Worm (Caenorhabditis elegans): ENCODE data around the gene K10H10.12.
A peak's percentile ranks its signal among the peaks of the same experiment; 100 is the strongest.

K10H10.12 gene

DNA sequence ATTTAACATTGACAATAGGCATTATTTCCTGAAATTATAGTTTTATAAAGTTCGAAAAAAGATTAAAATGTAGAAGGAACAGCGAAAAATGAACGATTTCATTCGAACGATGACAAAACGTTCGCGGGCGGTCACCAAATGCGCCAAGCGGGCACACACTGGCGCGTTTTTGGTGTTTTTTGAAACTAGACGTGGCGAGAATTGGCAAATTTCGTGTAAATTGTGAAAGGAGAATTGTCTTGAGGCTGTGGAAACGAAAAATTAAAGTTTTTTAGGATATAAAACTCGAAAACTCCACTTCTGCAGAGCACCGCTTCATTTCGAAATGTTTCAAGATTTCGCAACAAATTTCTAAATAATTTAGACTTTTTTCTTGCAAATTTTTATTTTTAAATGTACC lies 17.5 kb downstream of the K10H10.12 start, which contains the start of gene usp-14 (continued):
- TF ChIP-seq Y53G8AR.9 (GFP tag; conservative IDR thresholded peaks at IDR 0.05) (no peak), efl-1 (GFP tag; optimal IDR thresholded peaks at IDR 0.05) (peak; percentile 76), lin-40 (tag; optimal IDR thresholded peaks at IDR 0.05) (peak; percentile 56), let-607 (tag; optimal IDR thresholded peaks at IDR 0.05) (peak in 1 of 2 experiments; percentile 29), hmg-1.2 (GFP tag; IDR thresholded peaks at IDR 0.05) (peak; percentile 45), mcd-1 (GFP tag; IDR thresholded peaks at IDR 0.05) (peak; percentile 78), F23B12.7 (tag; optimal IDR thresholded peaks at IDR 0.05; ENCODE audit: insufficient read depth) (peak; percentile 50), dpff-1 (tag; optimal IDR thresholded peaks at IDR 0.05) (no peak), D2030.7 (GFP tag; IDR thresholded peaks at IDR 0.05) (peak; percentile 44; the same call in 1 of the 2 replicates)

DNA sequence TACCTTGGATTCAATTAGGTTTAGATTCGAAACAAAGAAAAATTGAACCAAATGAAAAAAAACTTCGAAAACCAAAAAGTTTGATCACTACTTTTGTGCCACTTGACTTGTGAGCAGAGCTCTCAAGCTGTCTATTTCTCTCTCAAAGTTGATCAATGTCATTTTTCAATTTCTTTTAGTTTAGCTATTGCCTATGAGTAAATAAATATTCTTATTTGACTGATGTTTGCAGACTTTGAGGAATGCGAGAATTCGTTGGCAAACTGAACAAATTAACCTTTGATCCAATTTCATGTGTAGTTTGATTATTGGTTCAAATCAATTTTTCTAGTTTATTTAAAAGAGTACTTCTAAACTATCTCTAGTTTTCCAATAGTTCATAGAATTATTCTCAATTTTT lies 22.3 kb downstream of the K10H10.12 start:
- TF ChIP-seq mes-4 (tag; optimal IDR thresholded peaks at IDR 0.05), result no peak
- TF ChIP-seq D2030.7 (GFP tag; IDR thresholded peaks at IDR 0.05), result no peak
- TF ChIP-seq zim-3 (tag; optimal IDR thresholded peaks at IDR 0.05), result no peak
- no peak for TF ChIP-seq K12H6.12 (tag; optimal IDR thresholded peaks at IDR 0.05)
- TF ChIP-seq F33H1.4 (GFP tag; IDR thresholded peaks at IDR 0.05), result no peak
- TF ChIP-seq egl-18 (GFP tag; IDR thresholded peaks at IDR 0.05), result no peak
- TF ChIP-seq mcd-1 (GFP tag; IDR thresholded peaks at IDR 0.05), result no peak
- no peak for TF ChIP-seq F10E7.11 (tag; optimal IDR thresholded peaks at IDR 0.05)
- TF ChIP-seq F57C9.4 (tag; optimal IDR thresholded peaks at IDR 0.05), result no peak
- no peak for TF ChIP-seq athp-1 (tag; optimal IDR thresholded peaks at IDR 0.05)
- no peak for TF ChIP-seq ceh-91 (GFP tag; IDR thresholded peaks at IDR 0.05)
- no peak for TF ChIP-seq hmg-1.2 (GFP tag; IDR thresholded peaks at IDR 0.05)
- TF ChIP-seq chd-7 (tag; optimal IDR thresholded peaks at IDR 0.05), result no peak
- no peak for TF ChIP-seq rcor-1 (GFP tag; IDR thresholded peaks at IDR 0.05)
- TF ChIP-seq unc-130 (GFP tag; optimal IDR thresholded peaks at IDR 0.05), result no peak
- no peak for TF ChIP-seq pha-4 (tag; optimal IDR thresholded peaks at IDR 0.05)
- no peak for TF ChIP-seq pbrm-1 (GFP tag; IDR thresholded peaks at IDR 0.05)
- no peak for TF ChIP-seq ama-1 (optimal IDR thresholded peaks at IDR 0.05)
- no peak for TF ChIP-seq ama-1 (GFP tag; optimal IDR thresholded peaks at IDR 0.05)
- no peak for TF ChIP-seq tlf-1 (GFP tag; optimal IDR thresholded peaks at IDR 0.05)
- no peak for TF ChIP-seq nhr-90 (tag; optimal IDR thresholded peaks at IDR 0.05)

DNA sequence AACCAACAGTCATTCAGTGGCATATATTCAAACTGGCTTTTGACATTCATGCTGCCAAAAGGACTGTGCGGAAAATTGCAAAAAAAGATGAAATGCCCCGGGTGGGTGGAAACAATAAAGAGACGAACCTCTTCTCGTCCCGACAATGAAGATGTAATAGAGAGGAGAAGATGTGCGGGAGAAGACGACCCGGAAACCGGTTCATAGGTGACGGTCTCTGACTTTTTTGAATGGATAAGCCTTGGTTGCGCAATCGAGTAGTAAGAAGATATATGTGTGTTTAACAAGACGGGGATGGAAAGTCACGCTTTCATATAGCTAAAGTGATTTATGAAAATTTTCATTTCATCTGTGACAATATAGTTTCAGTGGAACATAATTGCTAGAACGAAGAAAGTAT lies 25.4 kb downstream of the K10H10.12 start:
- TF ChIP-seq let-526 (GFP tag; IDR thresholded peaks at IDR 0.05) (no peak), zim-3 (tag; optimal IDR thresholded peaks at IDR 0.05) (no peak), hlh-12 (tag; optimal IDR thresholded peaks at IDR 0.05) (no peak), attf-6 (GFP tag; IDR thresholded peaks at IDR 0.05) (no peak), dpl-1 (GFP tag; optimal IDR thresholded peaks at IDR 0.05) (no peak), C17E4.6 (GFP tag; IDR thresholded peaks at IDR 0.05) (no peak)

DNA sequence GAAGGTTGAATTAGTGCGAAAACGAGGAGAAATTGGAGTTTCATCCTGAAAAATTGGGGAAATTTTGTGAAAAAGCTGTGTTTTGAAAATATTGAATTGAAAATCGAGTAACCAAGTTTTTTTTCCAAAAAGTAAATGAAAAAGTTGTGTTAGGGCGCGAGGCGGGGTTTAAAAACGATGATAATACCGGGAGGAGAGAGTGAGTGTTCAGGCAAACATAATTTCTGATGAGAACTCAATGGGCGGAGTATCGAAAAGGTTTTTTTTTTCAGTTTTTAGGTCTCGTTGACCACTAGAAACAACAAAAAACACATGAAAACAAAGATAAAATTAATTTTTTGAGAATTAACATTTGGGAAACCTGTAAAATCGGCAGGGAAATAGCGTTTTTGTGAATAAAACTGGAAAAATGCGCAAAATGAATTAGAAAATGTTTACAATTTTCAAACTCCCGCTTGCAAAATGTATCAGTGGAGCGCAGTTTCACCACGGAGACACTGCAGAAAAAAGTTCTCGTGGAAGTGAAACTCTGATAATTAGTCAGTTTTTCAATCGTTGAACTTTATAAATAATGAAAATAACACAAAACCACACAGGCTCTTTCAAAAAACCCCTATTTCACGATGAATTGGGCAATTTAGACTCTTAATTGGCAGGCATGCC lies 26.4 kb downstream of the K10H10.12 start, which contains the start of gene C13B4.1:
C13B4.1 (minus strand) TSS at position 51 of the 663 bp plus-strand sequence.
- peak; percentile 26 for TF ChIP-seq tbp1 (GFP tag; optimal IDR thresholded peaks at IDR 0.05)
- no peak for TF ChIP-seq let-607 (tag; optimal IDR thresholded peaks at IDR 0.05)
- peak; percentile 97 for TF ChIP-seq lin-54 (GFP tag; optimal IDR thresholded peaks at IDR 0.05)
- TF ChIP-seq madf-8 (GFP tag; conservative IDR thresholded peaks at IDR 0.05), result peak; percentile 39
- no peak for TF ChIP-seq zim-3 (tag; optimal IDR thresholded peaks at IDR 0.05)
- no peak for TF ChIP-seq nfya-1 (tag; optimal IDR thresholded peaks at IDR 0.05; ENCODE audit: borderline replicate concordance, insufficient read depth)
- no peak for TF ChIP-seq ceh-27 (GFP tag; optimal IDR thresholded peaks at IDR 0.05)
- TF ChIP-seq unc-62 (GFP tag; optimal IDR thresholded peaks at IDR 0.05), result no peak
- no peak for TF ChIP-seq ceh-40 (GFP tag; IDR thresholded peaks at IDR 0.05)
- TF ChIP-seq hmg-1.2 (GFP tag; IDR thresholded peaks at IDR 0.05), result no peak
- peak; percentile 37 for TF ChIP-seq F49E8.2 (tag; optimal IDR thresholded peaks at IDR 0.05; ENCODE audit: insufficient read depth)
- TF ChIP-seq lsy-27 (tag; optimal IDR thresholded peaks at IDR 0.05; ENCODE audit: borderline replicate concordance, insufficient read depth), result no peak
- peak; percentile 61 for TF ChIP-seq ceh-91 (GFP tag; IDR thresholded peaks at IDR 0.05)
- TF ChIP-seq dox-1 (GFP tag; IDR thresholded peaks at IDR 0.05), result peak; percentile 67
- peak; percentile 50 for TF ChIP-seq xnd-1 (tag; optimal IDR thresholded peaks at IDR 0.05)
- TF ChIP-seq Y79H2A.3 (GFP tag; conservative IDR thresholded peaks at IDR 0.05), result no peak

All from whole organism, young adult.